Fruit fly (Drosophila melanogaster) whole organism, adult: Measurements from ENCODE around the gene Pstk.
A peak's percentile ranks its signal among the peaks of the same experiment; 100 is the strongest.

ENCODE experiments used
- CG11617 ChIP-seq: fragments of 200-800 bp; sonication (Bioruptor generic); optimal IDR thresholded peaks from 2 replicates; lab custom pipeline; 2017; ENCODE audit warnings: mild to moderate bottlenecking, missing biosample characterization, missing genetic modification reagents, missing genetic modification characterization
- CG12768 ChIP-seq: fragments of 200-800 bp; sonication (Bioruptor generic); optimal IDR thresholded peaks from 2 replicates; lab custom pipeline; 2017; ENCODE audit warnings: missing biosample characterization, missing genetic modification characterization, mild to moderate bottlenecking, moderate library complexity, missing genetic modification reagents
- CG14711 ChIP-seq: fragments of 200-800 bp; sonication (Bioruptor generic); optimal IDR thresholded peaks from 2 replicates; lab custom pipeline; 2018; ENCODE audit warnings: missing biosample characterization, mild to moderate bottlenecking, missing genetic modification characterization, moderate library complexity
- CG1620 ChIP-seq: fragments of 200-800 bp; sonication (Bioruptor generic); optimal IDR thresholded peaks from 2 replicates; lab custom pipeline; 2016; ENCODE audit warnings: missing biosample characterization, missing genetic modification characterization
- CG33017 ChIP-seq: fragments of 200-800 bp; sonication (Bioruptor generic); optimal IDR thresholded peaks from 2 replicates; lab custom pipeline; 2018; ENCODE audit warnings: missing biosample characterization, mild to moderate bottlenecking, missing genetic modification characterization, moderate library complexity
- CG5204 ChIP-seq: fragments of 200-800 bp; sonication (Bioruptor generic); optimal IDR thresholded peaks from 2 replicates; lab custom pipeline; 2016; ENCODE audit warnings: missing biosample characterization, missing genetic modification characterization
- CG7045 ChIP-seq: fragments of 200-800 bp; sonication (Bioruptor generic); optimal IDR thresholded peaks from 2 replicates; lab custom pipeline; 2017; ENCODE audit warnings: missing biosample characterization, mild to moderate bottlenecking, missing genetic modification characterization
- CG7101 ChIP-seq: fragments of 200-800 bp; sonication (Bioruptor generic); optimal IDR thresholded peaks from 2 replicates; lab custom pipeline; 2018; ENCODE audit warnings: missing biosample characterization, mild to moderate bottlenecking, missing genetic modification characterization, moderate library complexity
- Clk ChIP-seq: fragments of 200-800 bp; sonication (Bioruptor generic); optimal IDR thresholded peaks from 2 replicates; lab custom pipeline; 2017; ENCODE audit warnings: missing biosample characterization, missing genetic modification characterization
- Crg-1 ChIP-seq: fragments of 200-800 bp; sonication (Bioruptor generic); optimal IDR thresholded peaks from 2 replicates; lab custom pipeline; 2016; ENCODE audit warnings: missing biosample characterization, missing genetic modification characterization
- Hr96 ChIP-seq: fragments of 200-800 bp; sonication (Bioruptor generic); optimal IDR thresholded peaks from 2 replicates; lab custom pipeline; 2016; ENCODE audit warnings: missing biosample characterization, missing genetic modification characterization
- Mnt ChIP-seq: fragments of 200-800 bp; sonication (Bioruptor generic); optimal IDR thresholded peaks from 2 replicates; lab custom pipeline; 2016; ENCODE audit warnings: missing biosample characterization, mild to moderate bottlenecking, missing genetic modification characterization
- bab1 ChIP-seq: fragments of 200-800 bp; sonication (Bioruptor generic); optimal IDR thresholded peaks from 3 replicates; lab custom pipeline; 2019; ENCODE audit warnings: missing biosample characterization, mild to moderate bottlenecking, missing genetic modification characterization, moderate library complexity
- cic ChIP-seq: fragments of 200-800 bp; sonication (Bioruptor generic); optimal IDR thresholded peaks from 2 replicates; lab custom pipeline; 2017; ENCODE audit warnings: missing biosample characterization, mild to moderate bottlenecking, missing genetic modification characterization, moderate library complexity
- cnc ChIP-seq, 2 experiments: fragments of >200 bp; optimal IDR thresholded peaks; 2 replicates each; lab custom pipeline; 2017
- kay ChIP-seq: fragments of 200-800 bp; sonication (Bioruptor generic); peaks from one replicate; lab custom pipeline; 2016; ENCODE audit warnings: missing biosample characterization, missing genetic modification characterization, borderline replicate concordance
- ovo ChIP-seq: fragments of 200-800 bp; sonication (Bioruptor generic); optimal IDR thresholded peaks from 2 replicates; lab custom pipeline; 2016; ENCODE audit warnings: missing biosample characterization, missing genetic modification characterization
- pad ChIP-seq: fragments of 200-800 bp; sonication (Bioruptor generic); optimal IDR thresholded peaks from 3 replicates; lab custom pipeline; 2017; ENCODE audit warnings: missing biosample characterization, missing genetic modification characterization, mild to moderate bottlenecking, moderate library complexity, missing genetic modification reagents
- tj ChIP-seq: fragments of 200-800 bp; sonication (Bioruptor generic); optimal IDR thresholded peaks from 3 replicates; lab custom pipeline; 2017; ENCODE audit warnings: missing biosample characterization, mild to moderate bottlenecking, missing genetic modification characterization, moderate library complexity
- toe ChIP-seq: fragments of 200-800 bp; sonication (Bioruptor generic); optimal IDR thresholded peaks from 2 replicates; lab custom pipeline; 2016; ENCODE audit warnings: missing biosample characterization, missing genetic modification characterization

The Pstk gene

dm6 chrX:19625405-19625804 is 7.1 kb upstream of the Pstk start, which contains the start of gene CG14212:
CG14212 (plus strand) TSS chrX:19625705.
- no peak for TF ChIP-seq kay (GFP tag; lab: Kevin White, UChicago)
- TF ChIP-seq Hr96, result no peak
- TF ChIP-seq Mnt (GFP tag; lab: Kevin White, UChicago), result no peak
- TF ChIP-seq Clk (GFP tag; lab: Kevin White, UChicago), result no peak
- TF ChIP-seq pad, result no peak
- TF ChIP-seq CG7101 (tag; lab: Kevin White, UChicago), result no peak
- TF ChIP-seq CG1620 (GFP tag; lab: Kevin White, UChicago), result no peak
- no peak for TF ChIP-seq toe (GFP tag; lab: Kevin White, UChicago)
- no peak for TF ChIP-seq Crg-1 (GFP tag; lab: Kevin White, UChicago)
- no peak for TF ChIP-seq CG33017 (tag; lab: Kevin White, UChicago)
- no peak for TF ChIP-seq CG11617 (GFP tag; lab: Kevin White, UChicago)
- no peak for TF ChIP-seq ovo (GFP tag; lab: Kevin White, UChicago)
- no peak for TF ChIP-seq tj (GFP tag; lab: Kevin White, UChicago)
- TF ChIP-seq bab1 (GFP tag; lab: Kevin White, UChicago), result no peak
- TF ChIP-seq CG5204 (GFP tag; lab: Kevin White, UChicago), result no peak
- TF ChIP-seq CG14711 (tag; lab: Kevin White, UChicago), result no peak
- TF ChIP-seq cnc (optimal IDR thresholded peaks at IDR 0.05; lab: Kevin White, UChicago), result no peak
- TF ChIP-seq CG12768 (GFP tag; lab: Kevin White, UChicago), result no peak
- TF ChIP-seq cic (GFP tag; lab: Kevin White, UChicago), result no peak

dm6 chrX:19622924-19623323 is 4.6 kb upstream of the Pstk start, which contains the start of the genes Naa20A and MKP-4:
Naa20A (minus strand) TSS chrX:19623074.
MKP-4 (plus strand) TSS chrX:19623114.
- TF ChIP-seq CG11617 (GFP tag; lab: Kevin White, UChicago) (no peak), CG12768 (GFP tag; lab: Kevin White, UChicago) (no peak), Mnt (GFP tag; lab: Kevin White, UChicago) (peak; percentile 39), CG7101 (tag; lab: Kevin White, UChicago) (no peak), CG33017 (tag; lab: Kevin White, UChicago) (no peak), cnc (optimal IDR thresholded peaks at IDR 0.05; lab: Kevin White, UChicago) (no peak), Crg-1 (GFP tag; lab: Kevin White, UChicago) (no peak), pad (no peak)

dm6 chrX:19621145-19621544 is 2.8 kb upstream of the Pstk start, which contains the start of gene CG14221:
CG14221 (minus strand) TSS chrX:19621245.
- TF ChIP-seq cic (GFP tag; lab: Kevin White, UChicago), result no peak
- TF ChIP-seq bab1 (GFP tag; lab: Kevin White, UChicago), result no peak
- no peak for TF ChIP-seq CG7101 (tag; lab: Kevin White, UChicago)
- no peak for TF ChIP-seq pad
- TF ChIP-seq kay (GFP tag; lab: Kevin White, UChicago), result no peak
- TF ChIP-seq cnc (optimal IDR thresholded peaks at IDR 0.05; lab: Kevin White, UChicago), result no peak
- TF ChIP-seq Hr96, result no peak
- TF ChIP-seq CG14711 (tag; lab: Kevin White, UChicago), result no peak
- no peak for TF ChIP-seq Mnt (GFP tag; lab: Kevin White, UChicago)
- TF ChIP-seq toe (GFP tag; lab: Kevin White, UChicago), result no peak
- no peak for TF ChIP-seq Clk (GFP tag; lab: Kevin White, UChicago)
- TF ChIP-seq CG5204 (GFP tag; lab: Kevin White, UChicago), result no peak

dm6 chrX:19615990-19616663 is 2.2 kb downstream of the Pstk start, which contains the start of gene CG14210:
CG14210 (plus strand) TSS chrX:19616196.
- TF ChIP-seq cnc (optimal IDR thresholded peaks at IDR 0.05; lab: Kevin White, UChicago) (peak; percentile 73 to 89), CG7045 (GFP tag; lab: Kevin White, UChicago) (no peak), Hr96 (no peak), Mnt (GFP tag; lab: Kevin White, UChicago) (peak; percentile 97), toe (GFP tag; lab: Kevin White, UChicago) (no peak), CG5204 (GFP tag; lab: Kevin White, UChicago) (no peak), CG11617 (GFP tag; lab: Kevin White, UChicago) (peak; percentile 1), cic (GFP tag; lab: Kevin White, UChicago) (no peak), tj (GFP tag; lab: Kevin White, UChicago) (no peak), bab1 (GFP tag; lab: Kevin White, UChicago) (peak; percentile 65), kay (GFP tag; lab: Kevin White, UChicago) (no peak), CG1620 (GFP tag; lab: Kevin White, UChicago) (no peak), CG33017 (tag; lab: Kevin White, UChicago) (no peak), Clk (GFP tag; lab: Kevin White, UChicago) (no peak), CG12768 (GFP tag; lab: Kevin White, UChicago) (no peak), Crg-1 (GFP tag; lab: Kevin White, UChicago) (no peak), CG7101 (tag; lab: Kevin White, UChicago) (no peak), pad (no peak), ovo (GFP tag; lab: Kevin White, UChicago) (no peak), CG14711 (tag; lab: Kevin White, UChicago) (no peak)

dm6 chrX:19613473-19613872 is 4.9 kb downstream of the Pstk start:
- no peak for TF ChIP-seq toe (GFP tag; lab: Kevin White, UChicago)
- peak; percentile 81 for TF ChIP-seq CG7101 (tag; lab: Kevin White, UChicago)
- TF ChIP-seq bab1 (GFP tag; lab: Kevin White, UChicago), result peak; percentile 82
- TF ChIP-seq CG1620 (GFP tag; lab: Kevin White, UChicago), result no peak
- no peak for TF ChIP-seq CG12768 (GFP tag; lab: Kevin White, UChicago)
- no peak for TF ChIP-seq ovo (GFP tag; lab: Kevin White, UChicago)
- TF ChIP-seq Hr96, result no peak
- peak; percentile 68 for TF ChIP-seq Mnt (GFP tag; lab: Kevin White, UChicago)
- TF ChIP-seq CG7045 (GFP tag; lab: Kevin White, UChicago), result no peak
- peak; percentile 39 for TF ChIP-seq pad
- peak; percentile 32 for TF ChIP-seq tj (GFP tag; lab: Kevin White, UChicago)
- TF ChIP-seq kay (GFP tag; lab: Kevin White, UChicago), result no peak
- peak; percentile 46 for TF ChIP-seq Crg-1 (GFP tag; lab: Kevin White, UChicago)
- TF ChIP-seq Clk (GFP tag; lab: Kevin White, UChicago), result no peak
- TF ChIP-seq cic (GFP tag; lab: Kevin White, UChicago), result no peak
- no peak for TF ChIP-seq CG5204 (GFP tag; lab: Kevin White, UChicago)
- TF ChIP-seq cnc (optimal IDR thresholded peaks at IDR 0.05; lab: Kevin White, UChicago), result no peak
- peak; percentile 71 for TF ChIP-seq CG11617 (GFP tag; lab: Kevin White, UChicago)
- peak; percentile 38 for TF ChIP-seq CG14711 (tag; lab: Kevin White, UChicago)
- TF ChIP-seq CG33017 (tag; lab: Kevin White, UChicago), result no peak
